Worm (Caenorhabditis elegans): Measurements from ENCODE around the gene T25B2.3.

DNA sequence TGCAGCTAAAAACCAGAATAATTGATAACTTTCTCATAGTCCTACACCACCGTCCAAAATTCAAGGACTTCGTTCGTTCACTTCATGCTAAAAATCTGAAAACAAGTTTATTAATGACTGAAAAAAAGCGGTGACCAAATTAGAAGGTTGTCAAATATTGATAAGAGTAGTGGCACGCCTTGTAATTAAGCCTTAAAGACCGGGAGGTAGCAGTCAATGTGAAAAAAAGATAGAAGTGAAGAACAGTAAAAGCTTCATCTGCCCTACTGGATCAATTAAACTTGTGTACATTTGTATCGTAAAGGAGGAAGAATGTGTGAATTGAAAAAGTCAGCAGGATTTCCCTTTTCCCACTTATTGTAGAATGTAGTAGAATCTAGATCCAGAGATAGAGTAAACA, 25.5 kb upstream of the T25B2.3 start, which contains the start of gene tag-275:
- TF ChIP-seq flt-1 (GFP tag; IDR thresholded peaks at IDR 0.05) (no peak), med-1 (GFP tag; optimal IDR thresholded peaks at IDR 0.05; ENCODE audit: insufficient read depth) (no peak), klf-2 (GFP tag; conservative IDR thresholded peaks at IDR 0.05) (no peak), ref-1 (GFP tag; conservative IDR thresholded peaks at IDR 0.05) (no peak), tab-1 (GFP tag; IDR thresholded peaks at IDR 0.05) (no peak)
